Fruit fly (Drosophila melanogaster) whole organism, wandering third instar larva: ENCODE data around the gene qjt.

Experiments used
- Abd-B ChIP-seq: fragments of >200 bp; optimal IDR thresholded peaks from 2 replicates; lab custom pipeline; 2017; ENCODE audit warnings: missing biosample characterization, missing genetic modification characterization
- CG32264 ChIP-seq: fragments of 200-800 bp; sonication (Bioruptor generic); optimal IDR thresholded peaks from 2 replicates; lab custom pipeline; 2016; ENCODE audit warnings: missing biosample characterization, missing genetic modification characterization
- CG9705 ChIP-seq: fragments of 200-800 bp; sonication (Bioruptor generic); optimal IDR thresholded peaks from 2 replicates; lab custom pipeline; 2018; ENCODE audit warnings: missing biosample characterization, mild to moderate bottlenecking, missing genetic modification characterization
- CrebA ChIP-seq: fragments of 200-800 bp; sonication (Bioruptor generic); optimal IDR thresholded peaks from 2 replicates; lab custom pipeline; 2016; ENCODE audit warnings: missing biosample characterization, mild to moderate bottlenecking, missing genetic modification characterization, borderline replicate concordance
- Dfd ChIP-seq: fragments of >200 bp; optimal IDR thresholded peaks from 2 replicates; lab custom pipeline; 2017; ENCODE audit warnings: missing biosample characterization, missing genetic modification characterization
- Dif ChIP-seq: fragments of 200-275, 200-300 bp; sonication (Bioruptor generic); optimal IDR thresholded peaks from 2 replicates; lab custom pipeline; 2018; ENCODE audit warnings: missing biosample characterization, missing genetic modification characterization; ENCODE audit not compliant: partially characterized antibody
- GATAd ChIP-seq: sonication (Bioruptor generic); optimal IDR thresholded peaks from 2 replicates; lab custom pipeline; 2016; ENCODE audit warnings: missing biosample characterization, missing genetic modification characterization
- HLH106 ChIP-seq: fragments of 200-800 bp; optimal IDR thresholded peaks from 3 replicates; lab custom pipeline; 2019; ENCODE audit warnings: missing biosample characterization, mild to moderate bottlenecking, missing genetic modification characterization, moderate library complexity
- Hnf4 ChIP-seq: fragments of 200-800 bp; sonication (Bioruptor generic); optimal IDR thresholded peaks from 2 replicates; lab custom pipeline; 2016; ENCODE audit warnings: missing biosample characterization, mild to moderate bottlenecking, missing genetic modification characterization
- Hr78 ChIP-seq: fragments of >200 bp; optimal IDR thresholded peaks from 2 replicates; lab custom pipeline; 2017; ENCODE audit warnings: missing biosample characterization, missing genetic modification characterization
- Hr83 ChIP-seq: fragments of 200-300 bp; sonication (Bioruptor generic); optimal IDR thresholded peaks from 2 replicates; lab custom pipeline; 2016; ENCODE audit warnings: missing biosample characterization, mild to moderate bottlenecking, missing genetic modification characterization, moderate library complexity; ENCODE audit not compliant: poor library complexity, severe bottlenecking
- Jra ChIP-seq: sonication (Bioruptor generic); optimal IDR thresholded peaks from 2 replicates; lab custom pipeline; 2016; ENCODE audit warnings: missing biosample characterization, missing genetic modification characterization
- Mio ChIP-seq: sonication (Bioruptor generic); optimal IDR thresholded peaks from 2 replicates; lab custom pipeline; 2016; ENCODE audit warnings: missing biosample characterization, missing genetic modification characterization
- Myc ChIP-seq: fragments of >200 bp; optimal IDR thresholded peaks from 2 replicates; lab custom pipeline; 2017
- N ChIP-seq: fragments of >200 bp; optimal IDR thresholded peaks from 2 replicates; lab custom pipeline; 2018; ENCODE audit warnings: missing biosample characterization, missing external identifiers, missing genetic modification characterization
- OdsH ChIP-seq: fragments of 200-800 bp; sonication (Bioruptor generic); optimal IDR thresholded peaks from 2 replicates; lab custom pipeline; 2016; ENCODE audit warnings: missing biosample characterization, mild to moderate bottlenecking, missing genetic modification characterization
- Rel ChIP-seq, 2 experiments: fragments of 200-800 bp; sonication (Bioruptor generic) in 1 of 2; optimal IDR thresholded peaks; 2 replicates in 1 of 2; 3 replicates in 1 of 2; lab custom pipeline; 2016 to 2019; ENCODE audit warnings: mild to moderate bottlenecking in 2 of 2, missing biosample characterization in 2 of 2, missing genetic modification characterization in 2 of 2, moderate library complexity in 1 of 2
- Sp1 ChIP-seq: fragments of 200-800 bp; sonication (Bioruptor generic); optimal IDR thresholded peaks from 3 replicates; lab custom pipeline; 2019; ENCODE audit warnings: missing biosample characterization, mild to moderate bottlenecking, missing genetic modification characterization, moderate library complexity
- Vsx2 ChIP-seq: fragments of 200-300, 225-300 bp; sonication (Bioruptor generic); optimal IDR thresholded peaks from 2 replicates; lab custom pipeline; 2018; ENCODE audit warnings: missing biosample characterization, missing genetic modification characterization; ENCODE audit not compliant: partially characterized antibody
- br ChIP-seq: fragments of 200-800 bp; sonication (Bioruptor generic); optimal IDR thresholded peaks from 2 replicates; lab custom pipeline; 2016; ENCODE audit warnings: missing biosample characterization, missing genetic modification characterization
- brk ChIP-seq: fragments of 200-800 bp; sonication (Bioruptor generic); optimal IDR thresholded peaks from 2 replicates; lab custom pipeline; 2016; ENCODE audit warnings: missing biosample characterization, mild to moderate bottlenecking, missing genetic modification characterization
- dl ChIP-seq, 2 experiments: fragments of 175-275, 200-275 bp in 1 of 2; fragments of 200-275 bp in 1 of 2; sonication (Bioruptor generic); optimal IDR thresholded peaks; lab custom pipeline; 2018; ENCODE audit warnings: mild to moderate bottlenecking in 2 of 2, missing biosample characterization in 2 of 2, missing genetic modification characterization in 2 of 2, moderate library complexity in 2 of 2; ENCODE audit not compliant: partially characterized antibody in 2 of 2, insufficient read depth in 1 of 2
- dmrt93B ChIP-seq: fragments of 200-800 bp; sonication (Bioruptor generic); optimal IDR thresholded peaks from 2 replicates; lab custom pipeline; 2018; ENCODE audit warnings: missing biosample characterization, mild to moderate bottlenecking, missing genetic modification characterization
- dsf ChIP-seq: sonication (Bioruptor generic); optimal IDR thresholded peaks from 2 replicates; lab custom pipeline; 2016; ENCODE audit warnings: missing biosample characterization, missing genetic modification characterization, borderline replicate concordance
- ey ChIP-seq: fragments of 200-800 bp; sonication (Bioruptor generic); optimal IDR thresholded peaks from 2 replicates; lab custom pipeline; 2016; ENCODE audit warnings: missing biosample characterization, missing genetic modification characterization
- foxo ChIP-seq, 2 experiments: fragments of 200-800 bp; sonication (Bioruptor generic); optimal IDR thresholded peaks; 2 replicates in 1 of 2; 3 replicates in 1 of 2; lab custom pipeline; 2016 to 2017; ENCODE audit warnings: missing biosample characterization in 2 of 2, missing genetic modification characterization in 2 of 2
- fru ChIP-seq: fragments of 200-800 bp; sonication (Bioruptor generic); optimal IDR thresholded peaks from 3 replicates; lab custom pipeline; 2016; ENCODE audit warnings: missing biosample characterization, mild to moderate bottlenecking, missing genetic modification characterization
- h ChIP-seq: fragments of 200-800 bp; sonication (Bioruptor generic); optimal IDR thresholded peaks from 3 replicates; lab custom pipeline; 2016; ENCODE audit warnings: missing biosample characterization, mild to moderate bottlenecking, missing genetic modification characterization
- jim ChIP-seq: fragments of 175-275, 200-325 bp; sonication (Bioruptor generic); optimal IDR thresholded peaks from 2 replicates; lab custom pipeline; 2016; ENCODE audit warnings: missing biosample characterization, mild to moderate bottlenecking, missing genetic modification characterization
- lola ChIP-seq: fragments of >200 bp; optimal IDR thresholded peaks from 2 replicates; lab custom pipeline; 2017; ENCODE audit warnings: missing biosample characterization, missing genetic modification characterization
- pan ChIP-seq: fragments of >200 bp; optimal IDR thresholded peaks from 2 replicates; lab custom pipeline; 2017
- psq ChIP-seq: fragments of 200-800 bp; sonication (Bioruptor generic); optimal IDR thresholded peaks from 3 replicates; lab custom pipeline; 2017; ENCODE audit warnings: missing biosample characterization, mild to moderate bottlenecking, missing genetic modification characterization, moderate library complexity
- rgr ChIP-seq: fragments of 200-800 bp; sonication (Bioruptor generic); optimal IDR thresholded peaks from 3 replicates; lab custom pipeline; 2016; ENCODE audit warnings: missing biosample characterization, mild to moderate bottlenecking, missing genetic modification characterization
- sage ChIP-seq: fragments of 200-800 bp; sonication (Bioruptor generic); optimal IDR thresholded peaks from 2 replicates; lab custom pipeline; 2016; ENCODE audit warnings: missing biosample characterization, mild to moderate bottlenecking, missing genetic modification characterization
- sv ChIP-seq: fragments of 200-800 bp; sonication (Bioruptor generic); optimal IDR thresholded peaks from 3 replicates; lab custom pipeline; 2016; ENCODE audit warnings: missing biosample characterization, missing genetic modification characterization
- tai ChIP-seq: sonication (Bioruptor generic); optimal IDR thresholded peaks from 2 replicates; lab custom pipeline; 2016; ENCODE audit warnings: missing biosample characterization, missing genetic modification characterization
- usp ChIP-seq: fragments of >200 bp; optimal IDR thresholded peaks from 2 replicates; lab custom pipeline; 2017; ENCODE audit warnings: missing biosample characterization, missing genetic modification characterization
- woc ChIP-seq: sonication (Bioruptor generic); optimal IDR thresholded peaks from 2 replicates; lab custom pipeline; 2016; ENCODE audit warnings: missing biosample characterization, mild to moderate bottlenecking, missing genetic modification characterization

The qjt gene

dm6 chr3L:17500315-17500985, 21.6 kb downstream of the qjt start:
- TF ChIP-seq dl (GFP tag; optimal IDR thresholded peaks at IDR 0.05; lab: Kevin White, UChicago; ENCODE audit: insufficient read depth in 1 of 2, partially characterized antibody in 2 of 2): no peak
- no peak for TF ChIP-seq Mio (GFP tag; lab: Kevin White, UChicago)
- TF ChIP-seq h: no peak
- no peak for TF ChIP-seq GATAd (GFP tag; lab: Kevin White, UChicago)
- TF ChIP-seq Dif (GFP tag; lab: Kevin White, UChicago): peak; percentile 58

DNA sequence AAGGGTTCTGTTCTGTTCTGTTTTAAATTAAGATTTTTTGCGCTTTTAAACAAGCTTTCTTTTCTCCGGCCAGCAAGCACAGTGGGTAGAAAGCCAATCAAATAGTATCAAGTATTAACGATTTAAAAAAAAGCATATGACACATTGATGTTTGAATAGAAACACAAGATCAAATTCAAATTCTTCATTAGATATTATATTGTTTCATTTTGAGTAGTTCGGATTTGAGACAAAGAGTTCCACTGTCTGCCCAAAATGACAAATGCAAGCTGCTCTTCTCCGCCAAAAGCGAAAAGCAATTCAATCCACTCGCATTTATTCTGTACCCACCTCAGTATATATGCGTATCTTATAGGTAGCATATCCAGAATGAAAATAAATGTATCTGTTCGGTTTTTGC, 23.3 kb downstream of the qjt start:
- peak; percentile 49 for TF ChIP-seq sage (GFP tag; lab: Kevin White, UChicago)
- TF ChIP-seq Vsx2 (GFP tag; lab: Kevin White, UChicago): no peak
- TF ChIP-seq jim (GFP tag; lab: Kevin White, UChicago): no peak
- no peak for TF ChIP-seq CG9705
- no peak for TF ChIP-seq sv (GFP tag; lab: Kevin White, UChicago)
- TF ChIP-seq HLH106 (tag; lab: Kevin White, UChicago): peak; percentile 78
- no peak for TF ChIP-seq CrebA
- no peak for TF ChIP-seq GATAd (GFP tag; lab: Kevin White, UChicago)
- TF ChIP-seq OdsH (GFP tag; lab: Kevin White, UChicago): peak; percentile 78
- TF ChIP-seq Sp1 (GFP tag; lab: Kevin White, UChicago): peak; percentile 74
- peak; percentile 51 for TF ChIP-seq tai
- no peak for TF ChIP-seq Abd-B (GFP tag; lab: Kevin White, UChicago)
- no peak for TF ChIP-seq Dfd (GFP tag; lab: Kevin White, UChicago)
- peak; percentile 43 for TF ChIP-seq Jra (GFP tag; lab: Kevin White, UChicago)
- TF ChIP-seq foxo (GFP tag; optimal IDR thresholded peaks at IDR 0.05; lab: Kevin White, UChicago): peak; percentile 20 to 82
- no peak for TF ChIP-seq usp (GFP tag; lab: Kevin White, UChicago)
- peak; percentile 85 for TF ChIP-seq fru (GFP tag; lab: Kevin White, UChicago)
- peak; percentile 26 for TF ChIP-seq dmrt93B (GFP tag; lab: Kevin White, UChicago)
- TF ChIP-seq CG32264 (GFP tag; lab: Kevin White, UChicago): peak; percentile 65
- no peak for TF ChIP-seq N (GFP tag; lab: Kevin White, UChicago)
- no peak for TF ChIP-seq dl (GFP tag; optimal IDR thresholded peaks at IDR 0.05; lab: Kevin White, UChicago; ENCODE audit: insufficient read depth in 1 of 2, partially characterized antibody in 2 of 2)
- peak; percentile 70 for TF ChIP-seq psq
- TF ChIP-seq Myc: no peak
- no peak for TF ChIP-seq Hr78 (GFP tag; lab: Kevin White, UChicago)
- no peak for TF ChIP-seq dsf (GFP tag; lab: Kevin White, UChicago)
- no peak for TF ChIP-seq pan (lab: Kevin White, UChicago)
- TF ChIP-seq Hr83: peak; percentile 33
- TF ChIP-seq Dif (GFP tag; lab: Kevin White, UChicago): no peak
- TF ChIP-seq woc (GFP tag; lab: Kevin White, UChicago): peak; percentile 81
- TF ChIP-seq h: peak; percentile 85
- peak; percentile 81 for TF ChIP-seq rgr (GFP tag; lab: Kevin White, UChicago)
- no peak for TF ChIP-seq Mio (GFP tag; lab: Kevin White, UChicago)
- peak; percentile 62 for TF ChIP-seq Hnf4
- peak; percentile 62 for TF ChIP-seq Rel (GFP tag; optimal IDR thresholded peaks at IDR 0.05; lab: Kevin White, UChicago)
- TF ChIP-seq Rel (tag; optimal IDR thresholded peaks at IDR 0.05; lab: Kevin White, UChicago): no peak
- no peak for TF ChIP-seq brk (GFP tag; lab: Kevin White, UChicago)
- peak; percentile 82 for TF ChIP-seq br
- TF ChIP-seq ey: peak; percentile 79
- no peak for TF ChIP-seq lola
- TF ChIP-seq, all 38 proteins: peak for 19
